Worm (Caenorhabditis elegans) whole organism, mixed stage, embryonic: Measurements from ENCODE around the gene cit-1.2.

Experiments
- cnd-1 ChIP-seq: fragments of 200-800 bp; sonication (Bioruptor generic); optimal IDR thresholded peaks from 2 replicates; lab custom pipeline; 2018; ENCODE audit warnings: mild to moderate bottlenecking, missing genetic modification characterization, missing compliant biosample characterization
- lin-13 ChIP-seq: fragments of 150-350 bp; optimal IDR thresholded peaks from 2 replicates; lab custom pipeline; 2014; ENCODE audit warnings: missing biosample characterization, missing genetic modification characterization
- lsy-2 ChIP-seq: fragments of 150-350 bp; optimal IDR thresholded peaks from 2 replicates; lab custom pipeline; 2014; ENCODE audit warnings: missing biosample characterization, missing genetic modification characterization
- nhr-12 ChIP-seq: fragments of 150-350 bp; optimal IDR thresholded peaks from 2 replicates; lab custom pipeline; 2014; ENCODE audit warnings: missing biosample characterization, missing genetic modification characterization
- nhr-28 ChIP-seq: fragments of 150-350 bp; optimal IDR thresholded peaks from 2 replicates; lab custom pipeline; 2014; ENCODE audit warnings: missing biosample characterization, missing genetic modification characterization
- nhr-76 ChIP-seq: sonication (generic microtip); optimal IDR thresholded peaks from 2 replicates; lab custom pipeline; 2017; ENCODE audit warnings: missing biosample characterization, missing genetic modification characterization
- pha-4 ChIP-seq: fragments of 150-350 bp; optimal IDR thresholded peaks from 2 replicates; lab custom pipeline; 2018; ENCODE audit warnings: missing biosample characterization, missing genetic modification reagents, missing genetic modification characterization
- snpc-4 ChIP-seq: fragments of 150-350 bp; optimal IDR thresholded peaks from 2 replicates; lab custom pipeline; 2014; ENCODE audit warnings: missing biosample characterization, missing genetic modification characterization
- unc-39 ChIP-seq: fragments of 150-350 bp; optimal IDR thresholded peaks from 2 replicates; lab custom pipeline; 2014; ENCODE audit warnings: missing biosample characterization, missing genetic modification characterization

DNA sequence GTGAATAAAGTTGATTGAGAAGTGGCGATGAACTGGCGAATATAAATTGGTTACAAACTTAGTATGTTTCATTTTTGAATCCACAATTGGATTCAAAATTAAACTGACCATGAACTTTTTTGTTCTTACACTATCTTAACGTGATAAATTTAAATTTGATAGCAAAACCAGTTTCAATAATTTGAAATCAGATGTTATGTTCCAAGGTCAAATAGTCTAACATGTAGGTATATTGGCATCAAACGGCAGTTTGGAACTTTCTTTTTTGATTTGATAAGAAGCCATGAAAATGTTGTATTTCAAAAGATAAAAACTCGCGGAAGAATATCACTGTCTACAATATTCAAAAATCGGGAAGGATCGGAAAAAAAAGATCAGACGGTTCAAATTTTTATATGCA, 25.5 kb downstream of the cit-1.2 start:
- TF ChIP-seq cnd-1 (tag; lab: Kevin White, UChicago) (no peak), lin-13 (no peak), snpc-4 (tag; lab: Kevin White, UChicago) (no peak), unc-39 (tag; lab: Kevin White, UChicago) (no peak), nhr-12 (tag; lab: Kevin White, UChicago) (no peak), pha-4 (tag; lab: Kevin White, UChicago) (no peak), lsy-2 (tag; lab: Kevin White, UChicago) (no peak), nhr-76 (tag; lab: Kevin White, UChicago) (no peak), nhr-28 (tag; lab: Kevin White, UChicago) (no peak)
